Worm (Caenorhabditis elegans) whole organism, young adult: Measurements from ENCODE around the gene F54H12.5.
"Not testable (repeated sequence)": the region's sequence is repeated elsewhere in the genome, so short reads cannot be mapped to it uniquely, and the experiment has no call there.

ENCODE experiments used
- F49E8.2 ChIP-seq: sonication (generic microtip); optimal IDR thresholded peaks from 3 replicates; lab custom pipeline; 2017; ENCODE audit warnings: missing genetic modification characterization, mild to moderate bottlenecking, missing compliant biosample characterization, antibody characterized with exemption, moderate library complexity; ENCODE audit not compliant: insufficient read depth
- T07F8.4 ChIP-seq: sonication (generic microtip); optimal IDR thresholded peaks from 2 replicates; lab custom pipeline; 2016; ENCODE audit warnings: mild to moderate bottlenecking, missing genetic modification characterization, moderate library complexity, missing compliant biosample characterization
- efl-1 ChIP-seq: fragments of 150-350 bp; optimal IDR thresholded peaks from 2 replicates; lab custom pipeline; 2014; ENCODE audit warnings: missing biosample characterization, missing genetic modification reagents, missing genetic modification characterization
- madf-3 ChIP-seq: fragments of 200-800 bp; sonication (Bioruptor generic); IDR thresholded peaks from 2 replicates; pipeline ENCODE4 v1.3.6; 2022; ENCODE audit warnings: missing genetic modification reagents, missing genetic modification characterization, missing compliant biosample characterization
- unc-62 ChIP-seq: fragments of 150-350 bp; optimal IDR thresholded peaks from 2 replicates; lab custom pipeline; 2014; ENCODE audit warnings: missing biosample characterization, missing genetic modification reagents, missing genetic modification characterization

- not testable (repeated sequence) for TF ChIP-seq F49E8.2; madf-3 (GFP tag; lab: Robert Waterston, UW); T07F8.4 (tag; lab: Kevin White, UChicago); efl-1 (GFP tag; lab: Kevin White, UChicago); unc-62
These were observed 5.8 kb downstream of the F54H12.5 start for ce11 chrIII:7965946-7966692.
